Fruit fly (Drosophila melanogaster) whole organism, embryonic: ENCODE data around the gene CG8142.

Source experiments
- Atf6 ChIP-seq: fragments of 200-800 bp; sonication (Bioruptor generic); IDR thresholded peaks from 2 replicates; pipeline ENCODE4 v1.3.6; 2022; ENCODE audit warnings: missing biosample characterization, missing genetic modification characterization
- C15 ChIP-seq: fragments of 200-800 bp; sonication (Bioruptor generic); IDR thresholded peaks from 3 replicates; pipeline ENCODE4 v1.3.6; 2022; ENCODE audit warnings: missing biosample characterization, missing genetic modification characterization
- CG11247 ChIP-seq: fragments of 200-800 bp; sonication (Bioruptor generic); IDR thresholded peaks from 2 replicates; pipeline ENCODE4 v1.3.6; 2022; ENCODE audit warnings: missing biosample characterization, missing genetic modification characterization
- CG12104 ChIP-seq: fragments of 200-800 bp; sonication (Bioruptor generic); optimal IDR thresholded peaks from 3 replicates; lab custom pipeline; 2016; ENCODE audit warnings: missing biosample characterization, missing genetic modification characterization
- CG13624 ChIP-seq: fragments of 200-800 bp; sonication (Bioruptor generic); optimal IDR thresholded peaks from 2 replicates; lab custom pipeline; 2016; ENCODE audit warnings: missing biosample characterization, missing genetic modification characterization
- CG15479 ChIP-seq: fragments of 200-800 bp; sonication (Bioruptor generic); optimal IDR thresholded peaks from 3 replicates; lab custom pipeline; 2019; ENCODE audit warnings: missing biosample characterization, mild to moderate bottlenecking, missing genetic modification characterization, moderate library complexity
- CG16813 ChIP-seq: fragments of 200-800 bp; sonication (Bioruptor generic); IDR thresholded peaks from 3 replicates; pipeline ENCODE4 v1.3.6; 2022; ENCODE audit warnings: missing biosample characterization, missing genetic modification characterization; ENCODE audit not compliant: partially characterized antibody
- CG17361 ChIP-seq: fragments of 200-800 bp; sonication (Bioruptor generic); IDR thresholded peaks from 3 replicates; pipeline ENCODE4 v1.3.6; 2022; ENCODE audit warnings: missing biosample characterization, missing genetic modification characterization
- CG17385 ChIP-seq: fragments of 200-800 bp; sonication (Bioruptor generic); optimal IDR thresholded peaks from 3 replicates; lab custom pipeline; 2018; ENCODE audit warnings: missing biosample characterization, mild to moderate bottlenecking, missing genetic modification characterization
- CG1832 ChIP-seq: fragments of 200-800 bp; sonication (Bioruptor generic); optimal IDR thresholded peaks from 2 replicates; lab custom pipeline; 2017; ENCODE audit warnings: missing biosample characterization, mild to moderate bottlenecking, missing genetic modification characterization, inconsistent platforms
- CG3726 ChIP-seq: fragments of 200-800 bp; sonication (Bioruptor generic); IDR thresholded peaks from 3 replicates; pipeline ENCODE4, ENCODE4 v1.3.6; 2022; ENCODE audit warnings: missing biosample characterization, missing genetic modification characterization
- CG3847 ChIP-seq: fragments of 200-800 bp; sonication (Bioruptor generic); IDR thresholded peaks from 2 replicates; pipeline ENCODE4 v1.3.6; 2022; ENCODE audit warnings: missing biosample characterization, missing genetic modification characterization
- CG7928 ChIP-seq: fragments of 200-800 bp; sonication (Bioruptor generic); optimal IDR thresholded peaks from 2 replicates; lab custom pipeline; 2017; ENCODE audit warnings: missing biosample characterization, mild to moderate bottlenecking, missing genetic modification characterization
- CG9727 ChIP-seq: fragments of 200-800 bp; sonication (Bioruptor generic); optimal IDR thresholded peaks from 3 replicates; lab custom pipeline; 2017; ENCODE audit warnings: missing biosample characterization, mild to moderate bottlenecking, missing genetic modification characterization
- CG9817 ChIP-seq: fragments of 200-800 bp; sonication (Bioruptor generic); optimal IDR thresholded peaks from 2 replicates; lab custom pipeline; 2018; ENCODE audit warnings: missing biosample characterization, mild to moderate bottlenecking, missing genetic modification characterization, moderate library complexity
- Dip3 ChIP-seq: fragments of 200-800 bp; sonication (Bioruptor generic); optimal IDR thresholded peaks from 3 replicates; lab custom pipeline; 2016; ENCODE audit warnings: missing biosample characterization, missing genetic modification characterization
- H2.0 ChIP-seq: fragments of 200-800 bp; sonication (Bioruptor generic); IDR thresholded peaks from 2 replicates; pipeline ENCODE4 v1.3.6; 2022; ENCODE audit warnings: missing biosample characterization, missing genetic modification characterization
- Hand ChIP-seq: fragments of 200-800 bp; sonication (Bioruptor generic); optimal IDR thresholded peaks from 2 replicates; lab custom pipeline; 2017; ENCODE audit warnings: mild to moderate bottlenecking, missing biosample characterization, missing genetic modification reagents, missing genetic modification characterization
- HmgD ChIP-seq: fragments of 200-800 bp; sonication (Bioruptor generic); optimal IDR thresholded peaks from 3 replicates; lab custom pipeline; 2016; ENCODE audit warnings: missing biosample characterization, missing genetic modification characterization
- Hmr ChIP-seq: fragments of 200-800 bp; sonication (Bioruptor generic); optimal IDR thresholded peaks from 3 replicates; lab custom pipeline; 2017; ENCODE audit warnings: mild to moderate bottlenecking, missing biosample characterization, missing genetic modification reagents, missing genetic modification characterization
- Lim3 ChIP-seq: fragments of 200-800 bp; sonication (Bioruptor generic); IDR thresholded peaks from 2 replicates; pipeline ENCODE4 v1.3.6; 2022; ENCODE audit warnings: missing biosample characterization, missing genetic modification characterization
- Mes4 ChIP-seq: fragments of 200-800 bp; sonication (Bioruptor generic); optimal IDR thresholded peaks from 2 replicates; lab custom pipeline; 2016; ENCODE audit warnings: missing biosample characterization, missing genetic modification characterization
- NC2α ChIP-seq: fragments of 200-800 bp; sonication (Bioruptor generic); optimal IDR thresholded peaks from 2 replicates; lab custom pipeline; 2016; ENCODE audit warnings: missing biosample characterization, missing genetic modification characterization
- NC2β ChIP-seq: fragments of 200-800 bp; sonication (Bioruptor generic); optimal IDR thresholded peaks from 2 replicates; lab custom pipeline; 2016; ENCODE audit warnings: missing biosample characterization, missing genetic modification characterization
- NK7.1 ChIP-seq: fragments of 200-800 bp; sonication (Bioruptor generic); optimal IDR thresholded peaks from 3 replicates; lab custom pipeline; 2016; ENCODE audit warnings: missing biosample characterization, missing genetic modification characterization
- NfI ChIP-seq: fragments of 200-800 bp; sonication (Bioruptor generic); optimal IDR thresholded peaks from 3 replicates; lab custom pipeline; 2018; ENCODE audit warnings: missing biosample characterization, mild to moderate bottlenecking, missing genetic modification characterization, moderate library complexity
- Sin3A ChIP-seq: fragments of >200 bp; optimal IDR thresholded peaks from 2 replicates; lab custom pipeline; 2018
- Six4 ChIP-seq: fragments of 200-800 bp; sonication (Bioruptor generic); optimal IDR thresholded peaks from 2 replicates; lab custom pipeline; 2016; ENCODE audit warnings: missing biosample characterization, missing genetic modification characterization
- Sox102F ChIP-seq: fragments of 200-800 bp; sonication (Bioruptor generic); optimal IDR thresholded peaks from 2 replicates; lab custom pipeline; 2018; ENCODE audit warnings: missing biosample characterization, mild to moderate bottlenecking, missing genetic modification characterization, moderate library complexity
- Spps ChIP-seq: fragments of 200-800 bp; sonication (Bioruptor generic); optimal IDR thresholded peaks from 2 replicates; lab custom pipeline; 2018; ENCODE audit warnings: missing biosample characterization, mild to moderate bottlenecking, missing genetic modification characterization
- Ssrp ChIP-seq: fragments of 200-800 bp; sonication (Bioruptor generic); optimal IDR thresholded peaks from 2 replicates; lab custom pipeline; 2018; ENCODE audit warnings: missing biosample characterization, mild to moderate bottlenecking, missing genetic modification characterization, moderate library complexity
- ase ChIP-seq: fragments of 200-800 bp; sonication (Bioruptor generic); IDR thresholded peaks from 3 replicates; pipeline ENCODE4 v1.3.6; 2022; ENCODE audit warnings: missing biosample characterization, missing genetic modification characterization
- cas ChIP-seq: fragments of 200-800 bp; sonication (Bioruptor generic); IDR thresholded peaks from 2 replicates; pipeline ENCODE4 v1.3.6; 2022; ENCODE audit warnings: missing biosample characterization, missing genetic modification characterization
- caup ChIP-seq: fragments of 200-800 bp; sonication (Bioruptor generic); optimal IDR thresholded peaks from 3 replicates; lab custom pipeline; 2017; ENCODE audit warnings: missing biosample characterization, mild to moderate bottlenecking, missing genetic modification characterization, moderate library complexity; ENCODE audit not compliant: severe bottlenecking
- cwo ChIP-seq: fragments of 200-800 bp; sonication (Bioruptor generic); optimal IDR thresholded peaks from 3 replicates; lab custom pipeline; 2017; ENCODE audit warnings: missing biosample characterization, missing genetic modification characterization, mild to moderate bottlenecking, moderate library complexity, missing genetic modification reagents
- dan ChIP-seq: fragments of 200-800 bp; sonication (Bioruptor generic); IDR thresholded peaks from 2 replicates; pipeline ENCODE4 v1.3.6; 2022; ENCODE audit warnings: missing biosample characterization, missing genetic modification characterization
- dm ChIP-seq: fragments of 200-800 bp; sonication (Bioruptor generic); optimal IDR thresholded peaks from 3 replicates; lab custom pipeline; 2016; ENCODE audit warnings: missing biosample characterization, missing genetic modification characterization
- exex ChIP-seq: fragments of 200-800 bp; sonication (Bioruptor generic); optimal IDR thresholded peaks from 4 replicates; lab custom pipeline; 2018; ENCODE audit warnings: missing biosample characterization, mild to moderate bottlenecking, missing genetic modification characterization, moderate library complexity
- lab ChIP-seq: fragments of 200-800 bp; sonication (Bioruptor generic); optimal IDR thresholded peaks from 3 replicates; lab custom pipeline; 2017; ENCODE audit warnings: missing biosample characterization, missing genetic modification characterization, mild to moderate bottlenecking, moderate library complexity, missing genetic modification reagents
- lmd ChIP-seq: fragments of 200-800 bp; sonication (Bioruptor generic); IDR thresholded peaks from 2 replicates; pipeline ENCODE4 v1.3.6; 2022; ENCODE audit warnings: missing biosample characterization, missing genetic modification characterization
- mirr ChIP-seq: fragments of 200-800 bp; sonication (Bioruptor generic); optimal IDR thresholded peaks from 3 replicates; lab custom pipeline; 2018; ENCODE audit warnings: missing biosample characterization, mild to moderate bottlenecking, missing genetic modification characterization
- otp ChIP-seq: fragments of 200-800 bp; sonication (Bioruptor generic); IDR thresholded peaks from 3 replicates; pipeline ENCODE4, ENCODE4 v1.3.6; 2022; ENCODE audit warnings: missing biosample characterization, missing genetic modification characterization
- seq ChIP-seq: fragments of 200-800 bp; sonication (Bioruptor generic); IDR thresholded peaks from 2 replicates; pipeline ENCODE4 v1.3.6; 2022; ENCODE audit warnings: missing biosample characterization, missing genetic modification characterization
- shn ChIP-seq: fragments of 200-800 bp; sonication (Bioruptor generic); optimal IDR thresholded peaks from 3 replicates; lab custom pipeline; 2016; ENCODE audit warnings: missing biosample characterization, missing genetic modification characterization
- sim ChIP-seq: fragments of 200-800 bp; sonication (Bioruptor generic); IDR thresholded peaks from 2 replicates; pipeline ENCODE4 v1.3.6; 2022; ENCODE audit warnings: missing biosample characterization, missing genetic modification characterization
- sisA ChIP-seq: fragments of 200-800 bp; sonication (Bioruptor generic); IDR thresholded peaks from 2 replicates; pipeline ENCODE4 v1.3.6; 2022; ENCODE audit warnings: missing biosample characterization, missing genetic modification characterization
- sna ChIP-seq: fragments of 200-800 bp; sonication (Bioruptor generic); IDR thresholded peaks from 2 replicates; pipeline ENCODE4 v1.3.6; 2022; ENCODE audit warnings: missing biosample characterization, missing genetic modification characterization; ENCODE audit not compliant: partially characterized antibody
- so ChIP-seq: fragments of 200-800 bp; sonication (Bioruptor generic); IDR thresholded peaks from 3 replicates; pipeline ENCODE4 v1.3.6; 2022; ENCODE audit warnings: missing biosample characterization, missing genetic modification characterization
- tio ChIP-seq: fragments of 200-800 bp; sonication (Bioruptor generic); optimal IDR thresholded peaks from 2 replicates; lab custom pipeline; 2017; ENCODE audit warnings: missing biosample characterization, missing genetic modification characterization, inconsistent platforms
- unpg ChIP-seq: fragments of 200-800 bp; sonication (Bioruptor generic); optimal IDR thresholded peaks from 3 replicates; lab custom pipeline; 2018; ENCODE audit warnings: missing biosample characterization, mild to moderate bottlenecking, missing genetic modification characterization, moderate library complexity
- zfh1 ChIP-seq: fragments of 200-800 bp; sonication (Bioruptor generic); IDR thresholded peaks from 3 replicates; pipeline ENCODE4 v1.3.6; 2022; ENCODE audit warnings: missing biosample characterization, missing genetic modification characterization

The CG8142 gene

dm6 chrX:17799070-17799802, 45.3 kb downstream of the CG8142 start (continued):
- peak; percentile 4 for TF ChIP-seq CG17385
- TF ChIP-seq sna (GFP tag; lab: Robert Waterston, UW): no peak
- TF ChIP-seq unpg: peak; percentile 44
- TF ChIP-seq Hand (GFP tag; lab: Kevin White, UChicago): no peak
- TF ChIP-seq CG16813: no peak
- peak; percentile 4 for TF ChIP-seq Spps (tag; lab: Kevin White, UChicago)
- 0 out of 2 replicates have a peak, but pooled peaks have one; percentile 26 for TF ChIP-seq sisA (GFP tag; lab: Robert Waterston, UW)
- TF ChIP-seq Lim3 (GFP tag; lab: Robert Waterston, UW): no peak
- no peak for TF ChIP-seq CG13624 (GFP tag; lab: Kevin White, UChicago)
- no peak for TF ChIP-seq CG12104 (GFP tag; lab: Kevin White, UChicago)
- TF ChIP-seq CG3726 (GFP tag; lab: Robert Waterston, UW): no peak
- TF ChIP-seq Mes4 (GFP tag; lab: Kevin White, UChicago): no peak
- TF ChIP-seq lmd (GFP tag; lab: Robert Waterston, UW): peak; percentile 26; the same call in 1 of the 2 replicates
- no peak for TF ChIP-seq CG3847 (GFP tag; lab: Robert Waterston, UW)
- peak; percentile 24 for TF ChIP-seq CG15479
- TF ChIP-seq CG7928 (GFP tag; lab: Kevin White, UChicago): no peak
- TF ChIP-seq cwo (GFP tag; lab: Kevin White, UChicago): no peak
- TF ChIP-seq NC2β (GFP tag; lab: Kevin White, UChicago): no peak
- no peak for TF ChIP-seq C15
- peak; percentile 46; the same call in 1 of the 3 replicates for TF ChIP-seq CG17361 (GFP tag; lab: Robert Waterston, UW)
- no peak for TF ChIP-seq Atf6 (GFP tag; lab: Robert Waterston, UW)
- no peak for TF ChIP-seq sim (GFP tag; lab: Robert Waterston, UW)
- no peak for TF ChIP-seq shn
- peak; percentile 21 for TF ChIP-seq Six4
- no peak for TF ChIP-seq NK7.1 (GFP tag; lab: Kevin White, UChicago)
- TF ChIP-seq Sox102F (GFP tag; lab: Kevin White, UChicago): peak; percentile 23
- TF ChIP-seq Hmr: no peak
- peak; percentile 47 for TF ChIP-seq CG9727 (GFP tag; lab: Kevin White, UChicago)
- no peak for TF ChIP-seq CG1832
- no peak for TF ChIP-seq Sin3A (lab: Kevin White, UChicago)
- no peak for TF ChIP-seq Dip3 (GFP tag; lab: Kevin White, UChicago)
- no peak for TF ChIP-seq CG9817 (tag; lab: Kevin White, UChicago)
- TF ChIP-seq NC2α (GFP tag; lab: Kevin White, UChicago): no peak
- no peak for TF ChIP-seq HmgD (GFP tag; lab: Kevin White, UChicago)
- no peak for TF ChIP-seq tio
- 0 out of 3 replicates have a peak, but pooled peaks have one; percentile 7 for TF ChIP-seq zfh1 (GFP tag; lab: Robert Waterston, UW)
- TF ChIP-seq so (GFP tag; lab: Robert Waterston, UW): no peak
- TF ChIP-seq caup (GFP tag; lab: Kevin White, UChicago): no peak
- TF ChIP-seq H2.0 (GFP tag; lab: Robert Waterston, UW): peak; percentile 31; the same call in 1 of the 2 replicates
- TF ChIP-seq exex (tag; lab: Kevin White, UChicago): no peak
- TF ChIP-seq cas: no peak
- TF ChIP-seq ase: no peak
- TF ChIP-seq NfI: no peak
- no peak for TF ChIP-seq dm (GFP tag; lab: Kevin White, UChicago)
- TF ChIP-seq seq (GFP tag; lab: Robert Waterston, UW): no peak
- TF ChIP-seq otp (GFP tag; lab: Robert Waterston, UW): no peak
- TF ChIP-seq dan: no peak
- TF ChIP-seq lab (GFP tag; lab: Kevin White, UChicago): peak; percentile 41
- TF ChIP-seq mirr (GFP tag; lab: Kevin White, UChicago): no peak
- no peak for TF ChIP-seq CG11247 (GFP tag; lab: Robert Waterston, UW)
- peak; percentile 24 for TF ChIP-seq Ssrp (tag; lab: Kevin White, UChicago)
